Worm (Caenorhabditis elegans): ENCODE results near the gene aat-4.

aat-4 gene

ce11 chrIV:6284277-6284676, 8.8 kb upstream of the aat-4 start, which contains the start of gene ops-1:
TSS of gene ops-1 (minus strand) at chrIV:6284377.
- no peak for TF ChIP-seq nhr-19 (GFP tag; conservative IDR thresholded peaks at IDR 0.05)
- no peak for TF ChIP-seq pqm-1 (tag; optimal IDR thresholded peaks at IDR 0.05)
- TF ChIP-seq ets-5 (GFP tag; IDR thresholded peaks at IDR 0.05): no peak
- TF ChIP-seq ceh-82 (tag; optimal IDR thresholded peaks at IDR 0.05): no peak
- no peak for TF ChIP-seq zag-1 (tag; optimal IDR thresholded peaks at IDR 0.05)
- no peak for TF ChIP-seq alr-1 (tag; optimal IDR thresholded peaks at IDR 0.05; ENCODE audit: borderline replicate concordance)
- TF ChIP-seq dsc-1 (tag; optimal IDR thresholded peaks at IDR 0.05): no peak
- no peak for TF ChIP-seq zip-4 (GFP tag; optimal IDR thresholded peaks at IDR 0.05)
- no peak for TF ChIP-seq egl-13 (tag; optimal IDR thresholded peaks at IDR 0.05)
- TF ChIP-seq nhr-12 (tag; optimal IDR thresholded peaks at IDR 0.05): no peak
- TF ChIP-seq skn-1 (tag; optimal IDR thresholded peaks at IDR 0.05): no peak

- TF ChIP-seq fos-1 (tag; optimal IDR thresholded peaks at IDR 0.05) (no peak), dpl-1 (GFP tag; optimal IDR thresholded peaks at IDR 0.05) (no peak), aha-1 (tag; optimal IDR thresholded peaks at IDR 0.05) (no peak), lin-35 (GFP tag; optimal IDR thresholded peaks at IDR 0.05) (no peak), unc-86 (tag; optimal IDR thresholded peaks at IDR 0.05) (no peak), mep-1 (tag; optimal IDR thresholded peaks at IDR 0.05) (no peak), snpc-4 (tag; optimal IDR thresholded peaks at IDR 0.05) (no peak), swsn-7 (tag; optimal IDR thresholded peaks at IDR 0.05) (no peak), blmp-1 (tag; optimal IDR thresholded peaks at IDR 0.05) (no peak)
Observed at ce11 chrIV:6282143-6282542, 6.6 kb upstream of the aat-4 start, which contains the start of gene srv-32. TSS of gene srv-32 (minus strand) at chrIV:6282243.

ce11 chrIV:6279392-6279791, 3.9 kb upstream of the aat-4 start, which contains the start of gene sams-5:
TSS of gene sams-5 (minus strand) at chrIV:6279522.
- TF ChIP-seq C16A3.4 (tag; optimal IDR thresholded peaks at IDR 0.05) (no peak), nhr-71 (tag; optimal IDR thresholded peaks at IDR 0.05) (no peak), ceh-88 (GFP tag; IDR thresholded peaks at IDR 0.05) (no peak), unc-130 (tag; optimal IDR thresholded peaks at IDR 0.05) (no peak), lin-14 (GFP tag; optimal IDR thresholded peaks at IDR 0.05) (no peak), fkh-8 (tag; optimal IDR thresholded peaks at IDR 0.05) (no peak), dpl-1 (GFP tag; optimal IDR thresholded peaks at IDR 0.05) (no peak), sup-37 (GFP tag; optimal IDR thresholded peaks at IDR 0.05) (no peak), snpc-4 (tag; optimal IDR thresholded peaks at IDR 0.05) (no peak), ets-5 (GFP tag; IDR thresholded peaks at IDR 0.05) (no peak), dsc-1 (tag; optimal IDR thresholded peaks at IDR 0.05) (no peak), alr-1 (tag; optimal IDR thresholded peaks at IDR 0.05; ENCODE audit: borderline replicate concordance) (no peak), sptf-1 (tag; optimal IDR thresholded peaks at IDR 0.05) (no peak), lir-3 (tag; optimal IDR thresholded peaks at IDR 0.05; ENCODE audit: poor library complexity) (no peak)

DNA sequence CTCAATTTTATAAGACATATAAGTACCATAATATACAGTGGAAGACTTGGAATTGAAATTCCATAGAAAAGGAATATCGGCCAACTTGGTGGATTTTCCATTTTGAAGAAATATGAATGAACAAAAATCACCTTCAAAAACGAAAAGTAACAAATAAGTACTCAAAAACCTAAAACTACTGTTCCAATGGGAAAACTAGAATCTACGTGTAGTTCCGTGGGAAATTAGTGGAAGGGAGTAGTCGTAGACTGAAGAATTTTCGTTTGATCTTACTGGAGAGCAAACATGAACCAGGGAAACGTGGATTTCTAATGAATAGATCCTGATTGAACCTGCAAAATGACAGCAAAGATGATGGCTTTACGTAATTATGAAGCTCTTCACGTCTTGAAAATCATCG, 3.6 kb downstream of the aat-4 start, which contains the start of gene srv-31:
srv-31 (minus strand) TSS at position 101 of the 400 bp plus-strand sequence.
- no peak for TF ChIP-seq mep-1 (tag; optimal IDR thresholded peaks at IDR 0.05)

- TF ChIP-seq tlp-1 (tag; optimal IDR thresholded peaks at IDR 0.05) (no peak), pqm-1 (tag; optimal IDR thresholded peaks at IDR 0.05) (no peak), ceh-88 (GFP tag; IDR thresholded peaks at IDR 0.05) (no peak), unc-98 (GFP tag; IDR thresholded peaks at IDR 0.05) (no peak), lin-14 (GFP tag; optimal IDR thresholded peaks at IDR 0.05) (no peak), egl-13 (tag; optimal IDR thresholded peaks at IDR 0.05) (no peak), ztf-4 (tag; optimal IDR thresholded peaks at IDR 0.05) (no peak), nhr-28 (tag; optimal IDR thresholded peaks at IDR 0.05) (no peak), nhr-19 (GFP tag; conservative IDR thresholded peaks at IDR 0.05) (no peak), F16B12.6 (tag; optimal IDR thresholded peaks at IDR 0.05) (no peak), alr-1 (tag; optimal IDR thresholded peaks at IDR 0.05; ENCODE audit: borderline replicate concordance) (no peak), hlh-17 (GFP tag; optimal IDR thresholded peaks at IDR 0.05; ENCODE audit: borderline replicate concordance) (no peak), hlh-4 (tag; optimal IDR thresholded peaks at IDR 0.05) (no peak), mep-1 (tag; optimal IDR thresholded peaks at IDR 0.05) (no peak)
Observed at ce11 chrIV:6269346-6269745, 6.2 kb downstream of the aat-4 start, which contains the start of gene srv-30. TSS of gene srv-30 (minus strand) at chrIV:6269446.

Measured in whole organism, L1 larva.